Fruit fly (Drosophila melanogaster) whole organism, prepupa: ENCODE measurements around the gene put.

Experiments used
- CG10631 ChIP-seq: fragments of 200-800 bp; sonication (Bioruptor generic); optimal IDR thresholded peaks from 2 replicates; lab custom pipeline; 2016; ENCODE audit warnings: missing biosample characterization, missing genetic modification characterization
- CG10669 ChIP-seq: fragments of 200-800 bp; sonication (Bioruptor generic); optimal IDR thresholded peaks from 3 replicates; lab custom pipeline; 2018; ENCODE audit warnings: missing biosample characterization, mild to moderate bottlenecking, missing genetic modification characterization, moderate library complexity
- CG11294 ChIP-seq: fragments of 200-800 bp; sonication (Bioruptor generic); IDR thresholded peaks from 2 replicates; pipeline ENCODE4 v1.3.6; 2022; ENCODE audit warnings: missing biosample characterization, missing genetic modification characterization
- CG11762 ChIP-seq: fragments of 200-800 bp; sonication (Bioruptor generic); optimal IDR thresholded peaks from 3 replicates; lab custom pipeline; 2016; ENCODE audit warnings: missing biosample characterization, missing genetic modification characterization; ENCODE audit not compliant: insufficient read depth
- CG15336 ChIP-seq: fragments of 200-800 bp; sonication (Bioruptor generic); IDR thresholded peaks from 2 replicates; pipeline ENCODE4 v1.3.6; 2022; ENCODE audit warnings: missing biosample characterization, missing genetic modification characterization
- CG1621 ChIP-seq: fragments of 200-800 bp; sonication (Bioruptor generic); optimal IDR thresholded peaks from 3 replicates; lab custom pipeline; 2018; ENCODE audit warnings: missing biosample characterization, mild to moderate bottlenecking, missing genetic modification characterization
- CG16779 ChIP-seq: fragments of 200-800 bp; sonication (Bioruptor generic); optimal IDR thresholded peaks from 3 replicates; lab custom pipeline; 2017; ENCODE audit warnings: missing biosample characterization, mild to moderate bottlenecking, missing genetic modification characterization
- CG31627 ChIP-seq: fragments of 200-800 bp; sonication (Bioruptor generic); optimal IDR thresholded peaks from 3 replicates; lab custom pipeline; 2016; ENCODE audit warnings: missing biosample characterization, missing genetic modification characterization
- CG32006 ChIP-seq: fragments of 200-800 bp; sonication (Bioruptor generic); optimal IDR thresholded peaks from 3 replicates; lab custom pipeline; 2017; ENCODE audit warnings: missing biosample characterization, mild to moderate bottlenecking, missing genetic modification characterization
- CG4318 ChIP-seq: fragments of 200-800 bp; sonication (Bioruptor generic); optimal IDR thresholded peaks from 3 replicates; lab custom pipeline; 2017; ENCODE audit warnings: missing biosample characterization, mild to moderate bottlenecking, missing genetic modification characterization
- CG6163 ChIP-seq: fragments of 200-800 bp; sonication (Bioruptor generic); IDR thresholded peaks from 3 replicates; pipeline ENCODE4 v1.3.6; 2022; ENCODE audit warnings: missing biosample characterization, missing genetic modification characterization
- CG6792 ChIP-seq: fragments of 200-800 bp; sonication (Bioruptor generic); optimal IDR thresholded peaks from 3 replicates; lab custom pipeline; 2016; ENCODE audit warnings: missing biosample characterization, missing genetic modification characterization
- CG6808 ChIP-seq: fragments of 200-800 bp; sonication (Bioruptor generic); optimal IDR thresholded peaks from 3 replicates; lab custom pipeline; 2017; ENCODE audit warnings: missing biosample characterization, missing genetic modification characterization, mild to moderate bottlenecking, moderate library complexity, missing genetic modification reagents
- CG7368 ChIP-seq: fragments of 200-800 bp; sonication (Bioruptor generic); optimal IDR thresholded peaks from 3 replicates; lab custom pipeline; 2016; ENCODE audit warnings: missing biosample characterization, missing genetic modification characterization
- CG8119 ChIP-seq: fragments of 200-800 bp; sonication (Bioruptor generic); IDR thresholded peaks from 3 replicates; pipeline ENCODE4 v1.3.6; 2022; ENCODE audit warnings: missing biosample characterization, missing genetic modification characterization
- CG8319 ChIP-seq: fragments of 200-800 bp; sonication (Bioruptor generic); optimal IDR thresholded peaks from 3 replicates; lab custom pipeline; 2016; ENCODE audit warnings: missing biosample characterization, missing genetic modification characterization
- CG8632 ChIP-seq: fragments of 200-800 bp; sonication (Bioruptor generic); optimal IDR thresholded peaks from 3 replicates; lab custom pipeline; 2016; ENCODE audit warnings: missing biosample characterization, missing genetic modification characterization
- CG9139 ChIP-seq: fragments of 200-800 bp; sonication (Bioruptor generic); optimal IDR thresholded peaks from 3 replicates; lab custom pipeline; 2017; ENCODE audit warnings: missing biosample characterization, mild to moderate bottlenecking, missing genetic modification characterization
- Eip75B ChIP-seq: fragments of 200-800 bp; sonication (Bioruptor generic); optimal IDR thresholded peaks from 3 replicates; lab custom pipeline; 2016; ENCODE audit warnings: missing biosample characterization, missing genetic modification characterization
- Gug ChIP-seq: fragments of 200-800 bp; sonication (Bioruptor generic); IDR thresholded peaks from 2 replicates; pipeline ENCODE4 v1.3.6; 2022; ENCODE audit warnings: missing biosample characterization, missing genetic modification characterization
- Hr39 ChIP-seq: fragments of 200-800 bp; sonication (Bioruptor generic); optimal IDR thresholded peaks from 2 replicates; lab custom pipeline; 2016; ENCODE audit warnings: missing biosample characterization, missing genetic modification characterization
- Lpt ChIP-seq: fragments of 200-800 bp; sonication (Bioruptor generic); optimal IDR thresholded peaks from 3 replicates; lab custom pipeline; 2016; ENCODE audit warnings: missing biosample characterization, missing genetic modification characterization
- Met ChIP-seq: fragments of 200-800 bp; sonication (Bioruptor generic); optimal IDR thresholded peaks from 3 replicates; lab custom pipeline; 2016; ENCODE audit warnings: missing biosample characterization, missing genetic modification characterization
- OdsH ChIP-seq: fragments of 200-800 bp; sonication (Bioruptor generic); optimal IDR thresholded peaks from 3 replicates; lab custom pipeline; 2016; ENCODE audit warnings: missing biosample characterization, missing genetic modification characterization
- Sox102F ChIP-seq: fragments of 200-800 bp; sonication (Bioruptor generic); optimal IDR thresholded peaks from 2 replicates; lab custom pipeline; 2016; ENCODE audit warnings: missing biosample characterization, mild to moderate bottlenecking, missing genetic modification characterization
- Sox14 ChIP-seq: fragments of 200-800 bp; sonication (Bioruptor generic); optimal IDR thresholded peaks from 3 replicates; lab custom pipeline; 2016; ENCODE audit warnings: missing biosample characterization, missing genetic modification characterization
- Sox15 ChIP-seq: fragments of 200-800 bp; sonication (Bioruptor generic); optimal IDR thresholded peaks from 3 replicates; lab custom pipeline; 2016; ENCODE audit warnings: missing biosample characterization, missing genetic modification characterization
- achi ChIP-seq: fragments of 200-800 bp; sonication (Bioruptor generic); optimal IDR thresholded peaks from 3 replicates; lab custom pipeline; 2016; ENCODE audit warnings: missing biosample characterization, missing genetic modification characterization
- cyc ChIP-seq: fragments of 200-800 bp; sonication (Bioruptor generic); optimal IDR thresholded peaks from 3 replicates; lab custom pipeline; 2016; ENCODE audit warnings: missing biosample characterization, missing genetic modification characterization
- dsx ChIP-seq: fragments of 200-800 bp; optimal IDR thresholded peaks from 3 replicates; lab custom pipeline; 2019; ENCODE audit warnings: missing biosample characterization, mild to moderate bottlenecking, missing genetic modification characterization, moderate library complexity; ENCODE audit not compliant: poor library complexity, severe bottlenecking
- eg ChIP-seq: fragments of 200-800 bp; sonication (Bioruptor generic); IDR thresholded peaks from 3 replicates; pipeline ENCODE4 v1.3.6; 2022; ENCODE audit warnings: missing biosample characterization, missing genetic modification characterization
- esn ChIP-seq: fragments of 200-800 bp; sonication (Bioruptor generic); optimal IDR thresholded peaks from 2 replicates; lab custom pipeline; 2016; ENCODE audit warnings: missing biosample characterization, mild to moderate bottlenecking, missing genetic modification characterization, moderate library complexity
- fd59A ChIP-seq: fragments of 200-800 bp; sonication (Bioruptor generic); optimal IDR thresholded peaks from 2 replicates; lab custom pipeline; 2017; ENCODE audit warnings: missing biosample characterization, mild to moderate bottlenecking, missing genetic modification characterization, missing genetic modification reagents
- fkh ChIP-seq: fragments of 200-800 bp; sonication (Bioruptor generic); optimal IDR thresholded peaks from 3 replicates; lab custom pipeline; 2017; ENCODE audit warnings: missing biosample characterization, mild to moderate bottlenecking, missing genetic modification characterization, moderate library complexity
- lz ChIP-seq: fragments of 200-800 bp; sonication (Bioruptor generic); optimal IDR thresholded peaks from 3 replicates; lab custom pipeline; 2016; ENCODE audit warnings: missing biosample characterization, missing genetic modification characterization
- pdm3 ChIP-seq: fragments of 200-800 bp; sonication (Bioruptor generic); optimal IDR thresholded peaks from 3 replicates; lab custom pipeline; 2016; ENCODE audit warnings: missing biosample characterization, missing genetic modification characterization
- salr ChIP-seq, 2 experiments: fragments of 200-800 bp; sonication (Bioruptor generic); optimal IDR thresholded peaks; 3 replicates each; lab custom pipeline; 2016 to 2018; ENCODE audit warnings: missing biosample characterization in 2 of 2, missing genetic modification characterization in 2 of 2, mild to moderate bottlenecking in 1 of 2
- spab ChIP-seq: fragments of 200-800 bp; sonication (Bioruptor generic); optimal IDR thresholded peaks from 2 replicates; lab custom pipeline; 2017; ENCODE audit warnings: missing biosample characterization, mild to moderate bottlenecking, missing genetic modification characterization, missing genetic modification reagents
- ss ChIP-seq, 2 experiments: fragments of 200-800 bp; sonication (Bioruptor generic); optimal IDR thresholded peaks; 2 replicates in 1 of 2; 3 replicates in 1 of 2; lab custom pipeline; 2017 to 2018; ENCODE audit warnings: mild to moderate bottlenecking in 2 of 2, missing biosample characterization in 2 of 2, missing genetic modification characterization in 2 of 2, moderate library complexity in 1 of 2
- svp ChIP-seq: fragments of 200-800 bp; sonication (Bioruptor generic); peaks from one replicate; lab custom pipeline; 2016; ENCODE audit warnings: missing biosample characterization, missing genetic modification characterization
- topi ChIP-seq: fragments of 200-800 bp; sonication (Bioruptor generic); optimal IDR thresholded peaks from 3 replicates; lab custom pipeline; 2016; ENCODE audit warnings: missing biosample characterization, missing genetic modification characterization

The put gene

dm6 chr3R:14654976-14655896, 29.7 kb upstream of the put start (continued):
- peak; percentile 94 for TF ChIP-seq pdm3 (GFP tag; lab: Kevin White, UChicago)
- peak; percentile 94 for TF ChIP-seq Eip75B
- TF ChIP-seq topi (GFP tag; lab: Kevin White, UChicago), result peak; percentile 93
- peak; percentile 94 for TF ChIP-seq CG6792
- TF ChIP-seq CG10669, result peak; percentile 92
- peak; percentile 96 for TF ChIP-seq esn (GFP tag; lab: Kevin White, UChicago)
- TF ChIP-seq Met (GFP tag; lab: Kevin White, UChicago), result peak; percentile 95
- peak; percentile 79 to 91 for TF ChIP-seq salr (GFP tag; optimal IDR thresholded peaks at IDR 0.05; lab: Kevin White, UChicago)
- peak; percentile 92 for TF ChIP-seq CG1621 (tag; lab: Kevin White, UChicago)
- TF ChIP-seq CG31627, result peak; percentile 95

DNA sequence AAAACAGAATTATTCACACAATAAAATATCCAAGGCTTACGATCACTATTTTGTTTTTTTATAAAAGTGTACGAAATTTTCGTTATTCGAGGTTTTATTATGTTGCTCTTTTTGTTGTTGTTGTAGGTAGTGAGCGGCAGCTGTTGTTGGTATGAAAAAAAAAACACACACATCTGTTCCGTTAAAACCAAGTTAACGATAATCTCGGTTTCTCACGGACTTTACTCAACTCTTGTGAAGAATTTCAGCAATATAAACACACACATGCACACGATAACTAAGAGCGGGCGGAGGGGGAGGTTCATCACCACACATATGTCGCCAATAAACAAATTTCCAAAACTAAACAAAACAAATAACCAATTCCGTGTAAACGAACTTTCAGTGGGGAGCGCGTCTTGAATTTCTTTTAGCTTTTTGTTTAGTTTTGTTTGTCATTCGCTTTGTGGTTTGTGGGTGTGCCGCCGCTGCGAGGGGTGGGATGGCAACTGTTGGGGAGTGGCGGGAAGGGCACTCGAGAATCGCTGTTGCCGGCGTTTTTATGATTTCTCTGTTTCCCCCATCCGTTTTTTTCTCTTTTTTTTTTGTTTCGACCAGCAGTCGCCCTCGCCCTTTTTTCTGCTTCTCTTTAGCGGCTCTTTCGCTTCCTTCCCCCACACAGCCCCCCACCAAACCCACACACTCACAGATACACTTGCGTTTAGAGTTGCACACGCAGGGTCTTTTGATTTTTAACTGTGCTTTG, 28.9 kb upstream of the put start:
- TF ChIP-seq eg (0 out of 3 replicates have a peak, but pooled peaks have one; percentile 16), CG11762 (GFP tag; lab: Kevin White, UChicago) (no peak), ss (GFP tag; optimal IDR thresholded peaks at IDR 0.05; lab: Kevin White, UChicago) (peak in 1 of 2 experiments; percentile 27), cyc (GFP tag; lab: Kevin White, UChicago) (no peak), CG8119 (no peak), Sox14 (GFP tag; lab: Kevin White, UChicago) (no peak), fkh (GFP tag; lab: Kevin White, UChicago) (peak; percentile 81), CG6163 (GFP tag; lab: Robert Waterston, UW) (peak; percentile 55), Sox102F (GFP tag; lab: Kevin White, UChicago) (no peak), CG32006 (no peak), CG7368 (no peak), CG6808 (GFP tag; lab: Kevin White, UChicago) (peak; percentile 13), pdm3 (GFP tag; lab: Kevin White, UChicago) (no peak), CG9139 (GFP tag; lab: Kevin White, UChicago) (no peak), Hr39 (no peak)

DNA sequence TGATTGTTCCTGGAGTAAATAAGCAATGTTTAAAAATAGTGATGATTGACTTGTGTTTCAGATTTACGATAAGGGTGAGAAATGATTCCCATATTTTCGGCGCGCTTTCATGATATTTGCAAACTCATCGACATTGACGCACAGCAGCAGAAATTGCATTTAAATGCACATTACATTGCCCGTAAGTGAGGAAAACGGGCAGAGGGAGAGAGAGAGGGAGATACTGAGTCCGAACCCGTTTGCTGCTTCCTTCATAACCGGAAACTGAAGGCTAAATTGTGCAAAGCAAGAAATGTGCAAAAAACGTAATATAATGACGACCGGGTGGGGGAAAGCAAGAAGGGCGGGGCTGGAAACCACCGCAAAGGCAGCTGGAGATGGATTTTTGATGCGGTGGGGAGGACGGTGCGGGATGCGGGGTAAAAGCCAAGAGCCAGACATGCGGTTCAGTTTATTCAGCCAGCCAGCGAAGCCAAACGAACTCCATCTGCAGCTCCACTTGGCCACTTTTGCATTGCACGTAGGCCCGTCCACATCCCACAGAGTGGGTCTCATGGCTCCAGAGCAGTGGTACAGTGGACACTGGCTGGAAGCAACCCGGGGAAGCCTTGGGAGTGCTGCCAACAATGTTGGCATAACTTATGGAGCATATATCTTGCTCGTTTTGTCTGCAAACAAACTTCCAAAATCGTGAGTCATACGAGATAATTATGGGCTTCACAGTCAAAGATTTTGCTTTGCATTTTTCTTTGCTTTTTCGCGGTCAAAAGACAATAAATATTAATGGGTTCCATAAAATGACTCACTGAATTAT, 27.7 kb upstream of the put start:
- TF ChIP-seq CG15336 (GFP tag; lab: Robert Waterston, UW), result 0 out of 2 replicates have a peak, but pooled peaks have one; percentile 31
- no peak for TF ChIP-seq CG4318 (GFP tag; lab: Kevin White, UChicago)
- no peak for TF ChIP-seq svp (GFP tag; lab: Kevin White, UChicago)
- no peak for TF ChIP-seq CG16779 (tag; lab: Kevin White, UChicago)
- no peak for TF ChIP-seq OdsH (GFP tag; lab: Kevin White, UChicago)
- no peak for TF ChIP-seq fkh (GFP tag; lab: Kevin White, UChicago)
- no peak for TF ChIP-seq lz (GFP tag; lab: Kevin White, UChicago)
- TF ChIP-seq CG8632 (GFP tag; lab: Kevin White, UChicago), result no peak
- TF ChIP-seq Sox15 (GFP tag; lab: Kevin White, UChicago), result no peak
- peak; percentile 19; the same call in 1 of the 2 replicates for TF ChIP-seq Gug
- TF ChIP-seq esn (GFP tag; lab: Kevin White, UChicago), result no peak
- no peak for TF ChIP-seq fd59A (GFP tag; lab: Kevin White, UChicago)
- TF ChIP-seq Sox102F (GFP tag; lab: Kevin White, UChicago), result no peak
- no peak for TF ChIP-seq Eip75B
- peak; percentile 48 for TF ChIP-seq Lpt (GFP tag; lab: Kevin White, UChicago)
- TF ChIP-seq salr (GFP tag; optimal IDR thresholded peaks at IDR 0.05; lab: Kevin White, UChicago), result no peak
- no peak for TF ChIP-seq CG32006
- TF ChIP-seq CG7368, result no peak
- peak; percentile 22 for TF ChIP-seq spab (GFP tag; lab: Kevin White, UChicago)
- no peak for TF ChIP-seq CG10631 (GFP tag; lab: Kevin White, UChicago)
- no peak for TF ChIP-seq CG31627
- no peak for TF ChIP-seq pdm3 (GFP tag; lab: Kevin White, UChicago)
- TF ChIP-seq achi (GFP tag; lab: Kevin White, UChicago), result no peak
- peak; percentile 28 for TF ChIP-seq CG10669
- TF ChIP-seq CG6163 (GFP tag; lab: Robert Waterston, UW), result peak; percentile 63; the same call in 2 of the 3 replicates
- no peak for TF ChIP-seq CG8319 (GFP tag; lab: Kevin White, UChicago)
- TF ChIP-seq dsx (GFP tag; lab: Kevin White, UChicago), result peak; percentile 60
- no peak for TF ChIP-seq Sox14 (GFP tag; lab: Kevin White, UChicago)
- no peak for TF ChIP-seq CG11294 (GFP tag; lab: Robert Waterston, UW)
